Fruit fly (Drosophila melanogaster) whole organism, pupa: Measurements from ENCODE around the gene hgo.

ENCODE experiments used
- CG10348 ChIP-seq: fragments of 200-800 bp; sonication (Bioruptor generic); IDR thresholded peaks from 2 replicates; pipeline ENCODE4 v1.3.6; 2022; ENCODE audit warnings: missing biosample characterization, missing genetic modification characterization
- CG12605 ChIP-seq: fragments of 200-800 bp; sonication (Bioruptor generic); IDR thresholded peaks from 2 replicates; pipeline ENCODE4 v1.3.6; 2022; ENCODE audit warnings: missing biosample characterization, missing genetic modification characterization
- CG17806 ChIP-seq: fragments of 200-800 bp; sonication (Bioruptor generic); optimal IDR thresholded peaks from 2 replicates; lab custom pipeline; 2018; ENCODE audit warnings: missing biosample characterization, mild to moderate bottlenecking, missing genetic modification characterization, moderate library complexity
- CG32121 ChIP-seq: fragments of 200-800 bp; sonication (Bioruptor generic); IDR thresholded peaks from 2 replicates; pipeline ENCODE4 v1.3.6; 2022; ENCODE audit warnings: missing biosample characterization, missing genetic modification characterization
- CG34367 ChIP-seq: fragments of 200-800 bp; sonication (Bioruptor generic); optimal IDR thresholded peaks from 2 replicates; lab custom pipeline; 2018; ENCODE audit warnings: missing biosample characterization, mild to moderate bottlenecking, missing genetic modification characterization
- CG8159 ChIP-seq: fragments of 200-800 bp; sonication (Bioruptor generic); optimal IDR thresholded peaks from 3 replicates; lab custom pipeline; 2018; ENCODE audit warnings: missing biosample characterization, mild to moderate bottlenecking, missing genetic modification characterization, moderate library complexity
- Ets98B ChIP-seq: fragments of 200-800 bp; sonication (Bioruptor generic); IDR thresholded peaks from 2 replicates; pipeline ENCODE4 v1.3.6; 2022; ENCODE audit warnings: missing biosample characterization, missing genetic modification characterization
- Snoo ChIP-seq: fragments of 200-800 bp; sonication (Bioruptor generic); optimal IDR thresholded peaks from 3 replicates; lab custom pipeline; 2017; ENCODE audit warnings: missing biosample characterization, mild to moderate bottlenecking, missing genetic modification characterization, inconsistent platforms
- rn ChIP-seq: fragments of 200-800 bp; sonication (Bioruptor generic); IDR thresholded peaks from 2 replicates; pipeline ENCODE4 v1.3.6; 2022; ENCODE audit warnings: missing biosample characterization, missing genetic modification characterization

DNA sequence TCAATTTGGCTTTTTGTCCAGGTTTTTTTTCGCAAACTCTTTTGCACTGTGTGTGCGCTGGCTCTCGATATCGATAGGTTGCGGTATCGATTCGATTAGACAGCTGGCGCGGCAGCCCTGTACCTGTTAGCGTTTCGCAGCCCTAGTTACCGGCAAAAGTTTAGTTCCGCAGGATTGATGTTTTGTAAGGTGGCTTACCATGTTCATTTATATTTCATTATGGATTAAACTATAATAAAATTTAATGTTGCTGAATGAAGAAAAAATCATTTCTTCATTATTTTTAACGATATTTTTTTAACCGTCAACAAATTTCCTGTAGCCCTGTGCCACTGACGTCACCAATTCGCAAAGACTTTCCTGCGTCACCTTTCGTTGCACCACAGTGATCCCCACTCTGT lies 29.6 kb upstream of the hgo start, which contains the start of gene Reps:
- TF ChIP-seq CG34367 (tag; lab: Kevin White, UChicago) (peak; percentile 98), CG12605 (peak; percentile 96), CG17806 (tag; lab: Kevin White, UChicago) (peak; percentile 98), CG8159 (peak; percentile 98), rn (peak; percentile 98), CG32121 (peak; percentile 98), Snoo (tag; lab: Kevin White, UChicago) (peak; percentile 98), CG10348 (GFP tag; lab: Robert Waterston, UW) (peak; percentile 96), Ets98B (peak; percentile 98)
